Worm (Caenorhabditis elegans): ENCODE measurements around the gene sru-19.

DNA sequence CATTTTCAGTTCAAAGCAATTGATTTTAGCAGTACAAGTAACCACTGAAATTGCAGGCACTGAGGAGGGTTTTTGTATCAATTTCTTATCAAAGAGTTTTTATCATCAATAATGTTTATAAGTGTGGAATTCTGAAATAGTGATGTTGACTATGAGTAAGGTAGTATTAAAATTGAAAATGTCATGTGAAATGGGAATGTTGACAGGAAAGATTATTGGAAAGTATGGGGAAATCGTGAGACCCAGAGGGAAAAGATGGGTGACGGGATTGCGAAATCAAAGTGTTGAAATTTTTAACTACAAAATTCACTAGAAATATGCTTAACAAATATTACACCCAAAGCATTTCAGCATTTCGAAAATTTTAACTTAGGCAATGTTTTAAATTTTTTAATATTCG lies 28.9 kb downstream of the sru-19 start, which contains the start of gene F53B2.8:
- TF ChIP-seq W03F9.2 (tag; optimal IDR thresholded peaks at IDR 0.05), result peak; percentile 47
- no peak for TF ChIP-seq him-1 (tag; optimal IDR thresholded peaks at IDR 0.05)
- TF ChIP-seq dao-5 (tag; optimal IDR thresholded peaks at IDR 0.05), result no peak

Measured in whole organism, L4/young adult.